Worm (Caenorhabditis elegans) whole organism, late embryonic: ENCODE data around the gene T14G8.6.

Experiments used
- C08G9.2 ChIP-seq: sonication (generic microtip); optimal IDR thresholded peaks from 2 replicates; lab custom pipeline; 2016; ENCODE audit warnings: mild to moderate bottlenecking, missing genetic modification characterization, moderate library complexity, missing compliant biosample characterization
- ceh-48 ChIP-seq: sonication (generic microtip); optimal IDR thresholded peaks from 2 replicates; lab custom pipeline; 2016; ENCODE audit warnings: missing genetic modification characterization, inconsistent platforms, missing compliant biosample characterization
- hlh-30 ChIP-seq: sonication (generic microtip); optimal IDR thresholded peaks from 2 replicates; lab custom pipeline; 2017; ENCODE audit warnings: antibody characterized with exemption, missing genetic modification characterization, missing compliant biosample characterization; ENCODE audit not compliant: insufficient read depth
- ttx-3 ChIP-seq: sonication (generic microtip); optimal IDR thresholded peaks from 2 replicates; lab custom pipeline; 2016; ENCODE audit warnings: missing genetic modification reagents, missing genetic modification characterization, missing compliant biosample characterization

ce11 chrX:12818768-12819167 lies 43.9 kb downstream of the T14G8.6 start:
- TF ChIP-seq ttx-3 (no peak), ceh-48 (no peak), C08G9.2 (tag; lab: Kevin White, UChicago) (no peak), hlh-30 (tag; lab: Kevin White, UChicago) (no peak)
